Fruit fly (Drosophila melanogaster) whole organism, embryonic: ENCODE measurements around the gene Neto.
A peak's percentile ranks its signal among the peaks of the same experiment; 100 is the strongest.

Experiments used
- ATbp ChIP-seq: fragments of 200-800 bp; sonication (Bioruptor generic); optimal IDR thresholded peaks from 2 replicates; lab custom pipeline; 2017; ENCODE audit warnings: missing biosample characterization, mild to moderate bottlenecking, missing genetic modification characterization, missing genetic modification reagents
- Atf3 ChIP-seq: fragments of 200-800 bp; sonication (Bioruptor generic); optimal IDR thresholded peaks from 3 replicates; lab custom pipeline; 2016; ENCODE audit warnings: missing biosample characterization, missing genetic modification characterization
- Awh ChIP-seq: fragments of 200-800 bp; sonication (Bioruptor generic); IDR thresholded peaks from 2 replicates; pipeline ENCODE4, ENCODE4 v1.3.6; 2022; ENCODE audit warnings: missing biosample characterization, missing genetic modification characterization
- CG10274 ChIP-seq: fragments of 200-800 bp; sonication (Bioruptor generic); optimal IDR thresholded peaks from 3 replicates; lab custom pipeline; 2017; ENCODE audit warnings: missing biosample characterization, mild to moderate bottlenecking, missing genetic modification characterization
- CG10543 ChIP-seq: fragments of 200-800 bp; sonication (Bioruptor generic); optimal IDR thresholded peaks from 3 replicates; lab custom pipeline; 2017; ENCODE audit warnings: missing biosample characterization, mild to moderate bottlenecking, missing genetic modification characterization, moderate library complexity
- CG10959 ChIP-seq: fragments of 200-800 bp; sonication (Bioruptor generic); IDR thresholded peaks from 2 replicates; pipeline ENCODE4 v1.3.6; 2022; ENCODE audit warnings: missing biosample characterization, missing genetic modification characterization
- CG14441 ChIP-seq: fragments of 200-800 bp; sonication (Bioruptor generic); IDR thresholded peaks from 2 replicates; pipeline ENCODE4 v1.3.6; 2022; ENCODE audit warnings: missing biosample characterization, missing genetic modification characterization
- CG15073 ChIP-seq: fragments of 200-800 bp; sonication (Bioruptor generic); optimal IDR thresholded peaks from 2 replicates; lab custom pipeline; 2016; ENCODE audit warnings: missing biosample characterization, missing genetic modification characterization
- CG1603 ChIP-seq: fragments of 200-800 bp; sonication (Bioruptor generic); optimal IDR thresholded peaks from 2 replicates; lab custom pipeline; 2019; ENCODE audit warnings: missing biosample characterization, mild to moderate bottlenecking, missing genetic modification characterization, moderate library complexity
- CG16815 ChIP-seq: fragments of 200-800 bp; sonication (Bioruptor generic); optimal IDR thresholded peaks from 3 replicates; lab custom pipeline; 2017; ENCODE audit warnings: missing biosample characterization, mild to moderate bottlenecking, missing genetic modification characterization
- CG1792 ChIP-seq: fragments of 200-800 bp; sonication (Bioruptor generic); optimal IDR thresholded peaks from 2 replicates; lab custom pipeline; 2016; ENCODE audit warnings: missing biosample characterization, missing genetic modification characterization
- CG2116 ChIP-seq: fragments of 200-800 bp; sonication (Bioruptor generic); optimal IDR thresholded peaks from 3 replicates; lab custom pipeline; 2018; ENCODE audit warnings: missing biosample characterization, mild to moderate bottlenecking, missing genetic modification characterization
- CG2129 ChIP-seq: fragments of 200-800 bp; sonication (Bioruptor generic); IDR thresholded peaks from 2 replicates; pipeline ENCODE4 v1.3.6; 2022; ENCODE audit warnings: missing biosample characterization, missing genetic modification characterization; ENCODE audit not compliant: partially characterized antibody
- CG30020 ChIP-seq: fragments of 200-800 bp; optimal IDR thresholded peaks from 2 replicates; lab custom pipeline; 2019; ENCODE audit warnings: missing biosample characterization, mild to moderate bottlenecking, missing genetic modification characterization, moderate library complexity
- CG30431 ChIP-seq: fragments of 200-800 bp; sonication (Bioruptor generic); optimal IDR thresholded peaks from 2 replicates; lab custom pipeline; 2017; ENCODE audit warnings: missing biosample characterization, missing genetic modification characterization
- CG3726 ChIP-seq: fragments of 200-800 bp; sonication (Bioruptor generic); IDR thresholded peaks from 3 replicates; pipeline ENCODE4, ENCODE4 v1.3.6; 2022; ENCODE audit warnings: missing biosample characterization, missing genetic modification characterization
- CG3847 ChIP-seq: fragments of 200-800 bp; sonication (Bioruptor generic); IDR thresholded peaks from 2 replicates; pipeline ENCODE4 v1.3.6; 2022; ENCODE audit warnings: missing biosample characterization, missing genetic modification characterization
- CG4328 ChIP-seq: fragments of 200-800 bp; sonication (Bioruptor generic); optimal IDR thresholded peaks from 3 replicates; lab custom pipeline; 2017; ENCODE audit warnings: missing biosample characterization, missing genetic modification reagents, missing genetic modification characterization
- CG43689 ChIP-seq: fragments of 200-800 bp; sonication (Bioruptor generic); IDR thresholded peaks from 2 replicates; pipeline ENCODE4 v1.3.6; 2022; ENCODE audit warnings: missing biosample characterization, missing genetic modification characterization
- CG4404 ChIP-seq: fragments of 200-800 bp; sonication (Bioruptor generic); IDR thresholded peaks from 2 replicates; pipeline ENCODE4 v1.3.6; 2022; ENCODE audit warnings: missing biosample characterization, missing genetic modification characterization
- CG4707 ChIP-seq: fragments of 200-800 bp; sonication (Bioruptor generic); optimal IDR thresholded peaks from 2 replicates; lab custom pipeline; 2018; ENCODE audit warnings: missing biosample characterization, mild to moderate bottlenecking, missing genetic modification characterization, moderate library complexity
- CG7271 ChIP-seq: fragments of 200-800 bp; sonication (Bioruptor generic); optimal IDR thresholded peaks from 2 replicates; lab custom pipeline; 2018; ENCODE audit warnings: missing biosample characterization, mild to moderate bottlenecking, missing genetic modification characterization, moderate library complexity
- CG7928 ChIP-seq: fragments of 200-800 bp; sonication (Bioruptor generic); optimal IDR thresholded peaks from 2 replicates; lab custom pipeline; 2017; ENCODE audit warnings: missing biosample characterization, mild to moderate bottlenecking, missing genetic modification characterization
- CrebB ChIP-seq: fragments of 200-800 bp; sonication (Bioruptor generic); optimal IDR thresholded peaks from 3 replicates; lab custom pipeline; 2018; ENCODE audit warnings: missing biosample characterization, mild to moderate bottlenecking, missing genetic modification characterization
- Dip3 ChIP-seq: fragments of 200-800 bp; sonication (Bioruptor generic); optimal IDR thresholded peaks from 3 replicates; lab custom pipeline; 2016; ENCODE audit warnings: missing biosample characterization, missing genetic modification characterization
- Doc2 ChIP-seq: fragments of 200-800 bp; sonication (Bioruptor generic); IDR thresholded peaks from 2 replicates; pipeline ENCODE4 v1.3.6; 2022; ENCODE audit warnings: missing biosample characterization, missing genetic modification characterization
- HmgD ChIP-seq: fragments of 200-800 bp; sonication (Bioruptor generic); optimal IDR thresholded peaks from 3 replicates; lab custom pipeline; 2016; ENCODE audit warnings: missing biosample characterization, missing genetic modification characterization
- Hmx ChIP-seq: fragments of 200-800 bp; sonication (Bioruptor generic); optimal IDR thresholded peaks from 2 replicates; lab custom pipeline; 2016; ENCODE audit warnings: missing biosample characterization, missing genetic modification characterization
- Hr51 ChIP-seq, 2 experiments: fragments of 200-800 bp; sonication (Bioruptor generic); optimal IDR thresholded peaks; 2 replicates in 1 of 2; 3 replicates in 1 of 2; lab custom pipeline; 2016 to 2018; ENCODE audit warnings: missing biosample characterization in 2 of 2, missing genetic modification characterization in 2 of 2, mild to moderate bottlenecking in 1 of 2, moderate library complexity in 1 of 2
- Lhr ChIP-seq: fragments of 200-800 bp; sonication (Bioruptor generic); optimal IDR thresholded peaks from 3 replicates; lab custom pipeline; 2017; ENCODE audit warnings: mild to moderate bottlenecking, missing biosample characterization, missing genetic modification reagents, missing genetic modification characterization
- Lpt ChIP-seq: fragments of >200 bp; optimal IDR thresholded peaks from 2 replicates; lab custom pipeline; 2018; ENCODE audit warnings: missing biosample characterization, missing genetic modification characterization
- Xbp1 ChIP-seq: fragments of 200-800 bp; sonication (Bioruptor generic); optimal IDR thresholded peaks from 3 replicates; lab custom pipeline; 2016; ENCODE audit warnings: missing biosample characterization, mild to moderate bottlenecking, missing genetic modification characterization
- Xrp1 ChIP-seq: fragments of 200-800 bp; sonication (Bioruptor generic); IDR thresholded peaks from 2 replicates; pipeline ENCODE4 v1.3.6; 2022; ENCODE audit warnings: missing biosample characterization, missing genetic modification characterization
- YL-1 ChIP-seq: fragments of 200-800 bp; sonication (Bioruptor generic); optimal IDR thresholded peaks from 3 replicates; lab custom pipeline; 2017; ENCODE audit warnings: missing biosample characterization, mild to moderate bottlenecking, missing genetic modification characterization
- ara ChIP-seq: fragments of 200-800 bp; sonication (Bioruptor generic); IDR thresholded peaks from 2 replicates; pipeline ENCODE4 v1.3.6; 2022; ENCODE audit warnings: missing biosample characterization, missing genetic modification characterization
- az2 ChIP-seq: fragments of 200-800 bp; sonication (Bioruptor generic); optimal IDR thresholded peaks from 3 replicates; lab custom pipeline; 2016; ENCODE audit warnings: missing biosample characterization, missing genetic modification characterization
- crc ChIP-seq: fragments of 200-800 bp; sonication (Bioruptor generic); optimal IDR thresholded peaks from 2 replicates; lab custom pipeline; 2016; ENCODE audit warnings: missing biosample characterization, missing genetic modification characterization
- disco-r ChIP-seq: fragments of 200-800 bp; sonication (Bioruptor generic); optimal IDR thresholded peaks from 2 replicates; lab custom pipeline; 2016; ENCODE audit warnings: missing biosample characterization, missing genetic modification characterization
- esg ChIP-seq: fragments of 200-800 bp; sonication (Bioruptor generic); conservative IDR thresholded peaks from 2 replicates; pipeline ENCODE4 v1.3.6; 2022; ENCODE audit warnings: missing biosample characterization, missing genetic modification characterization
- eve ChIP-seq, 2 experiments: fragments of >200 bp; optimal IDR thresholded peaks; 2 replicates each; lab custom pipeline; 2017; ENCODE audit warnings: missing biosample characterization in 2 of 2, missing genetic modification characterization in 2 of 2
- fd102C ChIP-seq: fragments of 200-800 bp; sonication (Bioruptor generic); optimal IDR thresholded peaks from 2 replicates; lab custom pipeline; 2018; ENCODE audit warnings: missing biosample characterization, mild to moderate bottlenecking, missing genetic modification characterization, moderate library complexity
- hth ChIP-seq: fragments of >200 bp; optimal IDR thresholded peaks from 2 replicates; lab custom pipeline; 2017; ENCODE audit warnings: inconsistent platforms
- kni ChIP-seq: fragments of 200-800 bp; sonication (Bioruptor generic); optimal IDR thresholded peaks from 3 replicates; lab custom pipeline; 2017; ENCODE audit warnings: mild to moderate bottlenecking, missing biosample characterization, missing genetic modification reagents, missing genetic modification characterization
- lbe ChIP-seq: fragments of 200-800 bp; sonication (Bioruptor generic); optimal IDR thresholded peaks from 2 replicates; lab custom pipeline; 2016; ENCODE audit warnings: missing biosample characterization, mild to moderate bottlenecking, missing genetic modification characterization
- luna ChIP-seq: fragments of 200-800 bp; sonication (Bioruptor generic); optimal IDR thresholded peaks from 2 replicates; lab custom pipeline; 2016; ENCODE audit warnings: missing biosample characterization, missing genetic modification characterization
- maf-S ChIP-seq: fragments of 200-800 bp; sonication (Bioruptor generic); optimal IDR thresholded peaks from 2 replicates; lab custom pipeline; 2016; ENCODE audit warnings: missing biosample characterization, missing genetic modification characterization
- p53 ChIP-seq: fragments of 200-800 bp; sonication (Bioruptor generic); optimal IDR thresholded peaks from 2 replicates; lab custom pipeline; 2016; ENCODE audit warnings: missing biosample characterization, missing genetic modification characterization
- sc ChIP-seq, 3 experiments: fragments of >200 bp in 2 of 3; fragments of 200-800 bp in 1 of 3; sonication (Bioruptor generic) in 1 of 3; optimal IDR thresholded peaks; 2 replicates in 2 of 3; 3 replicates in 1 of 3; lab custom pipeline; 2017; ENCODE audit warnings: mild to moderate bottlenecking in 1 of 3, missing biosample characterization in 1 of 3, missing genetic modification characterization in 1 of 3, missing genetic modification reagents in 1 of 3
- sens ChIP-seq: fragments of 200-800 bp; sonication (Bioruptor generic); peaks from one replicate; lab custom pipeline; 2016; ENCODE audit warnings: missing biosample characterization, missing genetic modification characterization
- sob ChIP-seq: fragments of 200-800 bp; sonication (Bioruptor generic); IDR thresholded peaks from 2 replicates; pipeline ENCODE4 v1.3.6; 2022; ENCODE audit warnings: missing biosample characterization, missing genetic modification characterization
- ttk ChIP-seq: fragments of 200-800 bp; sonication (Bioruptor generic); IDR thresholded peaks from 2 replicates; pipeline ENCODE4 v2.1.2; 2022; ENCODE audit warnings: missing biosample characterization, missing genetic modification characterization
- vvl ChIP-seq: fragments of 200-800 bp; sonication (Bioruptor generic); IDR thresholded peaks from 2 replicates; pipeline ENCODE4 v1.3.6; 2022; ENCODE audit warnings: missing biosample characterization, missing genetic modification characterization

The Neto gene

DNA sequence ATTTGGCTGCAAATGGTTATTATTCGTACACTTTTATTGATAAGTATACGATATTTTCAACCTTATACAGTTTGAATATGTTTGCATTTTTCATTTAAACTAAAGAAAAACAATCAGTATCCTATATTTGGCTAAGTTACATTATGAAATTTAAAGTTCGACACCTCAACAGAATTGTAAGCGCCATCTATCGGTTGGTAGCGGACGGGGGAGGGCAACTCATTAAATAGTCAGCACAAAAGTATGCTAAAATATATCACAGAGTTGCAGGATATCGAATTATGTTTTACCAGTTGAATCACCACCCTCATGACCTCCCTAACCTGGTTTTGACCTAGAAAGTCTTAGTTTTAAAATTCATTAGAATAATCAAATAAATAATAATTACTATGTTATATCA, 44.5 kb upstream of the Neto start (continued):
- TF ChIP-seq p53 (GFP tag; lab: Kevin White, UChicago), result no peak
- TF ChIP-seq sc (optimal IDR thresholded peaks at IDR 0.05; lab: Kevin White, UChicago), result no peak
- no peak for TF ChIP-seq sc (GFP tag; optimal IDR thresholded peaks at IDR 0.05; lab: Kevin White, UChicago)
- TF ChIP-seq CG30431, result no peak
- TF ChIP-seq Dip3 (GFP tag; lab: Kevin White, UChicago), result no peak
- no peak for TF ChIP-seq az2 (GFP tag; lab: Kevin White, UChicago)
- no peak for TF ChIP-seq Atf3 (GFP tag; lab: Kevin White, UChicago)
- TF ChIP-seq luna, result no peak
- peak; percentile 71 for TF ChIP-seq sens (GFP tag; lab: Kevin White, UChicago)
- no peak for TF ChIP-seq CG4707
- no peak for TF ChIP-seq ara (GFP tag; lab: Robert Waterston, UW)
- TF ChIP-seq HmgD (GFP tag; lab: Kevin White, UChicago), result no peak
- no peak for TF ChIP-seq ttk (GFP tag; lab: Robert Waterston, UW)
- no peak for TF ChIP-seq Hmx (GFP tag; lab: Kevin White, UChicago)
- no peak for TF ChIP-seq CG3847 (GFP tag; lab: Robert Waterston, UW)
- TF ChIP-seq ATbp, result no peak
- TF ChIP-seq vvl (GFP tag; lab: Robert Waterston, UW), result peak; percentile 27; the same call in 1 of the 2 replicates
- no peak for TF ChIP-seq CG30020 (tag; lab: Kevin White, UChicago)
- no peak for TF ChIP-seq Xbp1 (GFP tag; lab: Kevin White, UChicago)
- TF ChIP-seq Xrp1, result peak; percentile 15; the same call in 1 of the 2 replicates
- no peak for TF ChIP-seq fd102C (GFP tag; lab: Kevin White, UChicago)
- no peak for TF ChIP-seq CG1792 (GFP tag; lab: Kevin White, UChicago)
- TF ChIP-seq CG1603, result peak; percentile 26
- TF ChIP-seq CG15073 (GFP tag; lab: Kevin White, UChicago), result no peak
- no peak for TF ChIP-seq disco-r (GFP tag; lab: Kevin White, UChicago)
- no peak for TF ChIP-seq kni (GFP tag; lab: Kevin White, UChicago)
- no peak for TF ChIP-seq Doc2 (GFP tag; lab: Robert Waterston, UW)
- TF ChIP-seq CG10543, result no peak
- no peak for TF ChIP-seq CG16815 (GFP tag; lab: Kevin White, UChicago)
- TF ChIP-seq esg (GFP tag; lab: Robert Waterston, UW), result no peak
- no peak for TF ChIP-seq crc (GFP tag; lab: Kevin White, UChicago)
- no peak for TF ChIP-seq CrebB (tag; lab: Kevin White, UChicago)
- TF ChIP-seq CG3726, result no peak
- TF ChIP-seq CG7928, result no peak
- TF ChIP-seq CG4328 (GFP tag; lab: Kevin White, UChicago), result no peak
- no peak for TF ChIP-seq CG2129 (GFP tag; lab: Robert Waterston, UW)
- no peak for TF ChIP-seq CG2116
- TF ChIP-seq CG14441 (GFP tag; lab: Robert Waterston, UW), result no peak
- no peak for TF ChIP-seq hth (lab: Kevin White, UChicago)
- no peak for TF ChIP-seq YL-1 (GFP tag; lab: Kevin White, UChicago)
- TF ChIP-seq sob (GFP tag; lab: Robert Waterston, UW), result no peak
- no peak for TF ChIP-seq CG10274
- TF ChIP-seq CG7271 (tag; lab: Kevin White, UChicago), result no peak
- no peak for TF ChIP-seq Hr51 (GFP tag; optimal IDR thresholded peaks at IDR 0.05; lab: Kevin White, UChicago)
- TF ChIP-seq eve (GFP tag; optimal IDR thresholded peaks at IDR 0.05; lab: Kevin White, UChicago), result no peak
- TF ChIP-seq maf-S (GFP tag; lab: Kevin White, UChicago), result no peak
- TF ChIP-seq Lpt, result no peak
- TF ChIP-seq CG43689 (GFP tag; lab: Robert Waterston, UW), result no peak
- no peak for TF ChIP-seq Awh (GFP tag; lab: Robert Waterston, UW)
- TF ChIP-seq CG4404, result no peak
- TF ChIP-seq Lhr, result no peak
- no peak for TF ChIP-seq lbe (GFP tag; lab: Kevin White, UChicago)
- TF ChIP-seq CG10959, result peak; percentile 5; the same call in 1 of the 2 replicates
